Worm (Caenorhabditis elegans): ENCODE data around the gene sfrp-1.

The sfrp-1 gene

DNA sequence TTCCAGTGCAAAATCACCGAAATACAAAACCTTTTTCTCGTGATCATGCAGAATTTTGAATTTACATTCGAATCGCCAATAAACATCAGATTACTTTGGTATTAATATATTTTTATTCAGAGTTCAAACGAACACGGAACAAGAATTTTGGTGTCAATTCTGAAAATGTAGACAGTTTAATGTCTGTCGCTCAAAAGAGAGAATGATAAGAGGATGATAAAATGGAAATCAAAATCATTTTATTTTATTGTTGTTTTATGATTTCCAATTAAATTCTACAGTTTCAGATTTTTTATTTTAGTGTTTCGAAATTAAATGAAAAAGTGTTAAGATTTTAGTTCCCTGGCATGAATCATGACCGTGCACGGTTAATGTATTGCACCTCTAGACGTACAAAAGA is 30.1 kb upstream of the sfrp-1 start:
- TF ChIP-seq fos-1 (tag; optimal IDR thresholded peaks at IDR 0.05) = peak; percentile 52
- TF ChIP-seq lin-39 (tag; optimal IDR thresholded peaks at IDR 0.05) = no peak
- TF ChIP-seq F13H6.1 (tag; optimal IDR thresholded peaks at IDR 0.05) = no peak
- TF ChIP-seq nhr-77 (tag; optimal IDR thresholded peaks at IDR 0.05) = no peak

DNA sequence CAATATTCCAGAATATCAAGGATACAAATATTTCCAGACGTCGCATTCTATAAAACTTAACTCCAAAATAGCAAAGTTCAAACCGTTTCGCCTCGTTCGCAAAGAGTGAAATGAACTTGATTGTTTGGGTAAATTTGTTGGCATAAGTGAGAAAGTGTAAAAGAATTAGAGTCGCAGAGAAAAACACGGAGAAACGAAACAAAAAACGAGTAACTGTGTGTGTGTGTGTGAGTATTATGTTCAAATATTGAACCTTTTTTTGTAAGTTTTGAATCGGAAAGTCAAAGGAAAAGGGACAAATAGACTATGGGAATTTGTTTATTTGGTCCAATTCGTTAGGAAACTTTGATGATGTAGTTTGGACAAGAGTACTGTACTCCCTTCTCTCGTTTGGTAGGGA is 29.3 kb upstream of the sfrp-1 start, which contains the start of gene acp-7:
TSS of gene acp-7 (minus strand) at position 101 of the 400 bp plus-strand sequence.
- no peak for TF ChIP-seq snpc-4 (tag; optimal IDR thresholded peaks at IDR 0.05)
- no peak for TF ChIP-seq ceh-16 (tag; optimal IDR thresholded peaks at IDR 0.05)
- TF ChIP-seq peb-1 (tag; optimal IDR thresholded peaks at IDR 0.05) = no peak
- no peak for TF ChIP-seq ztf-4 (tag; optimal IDR thresholded peaks at IDR 0.05)
- no peak for TF ChIP-seq nhr-6 (tag; optimal IDR thresholded peaks at IDR 0.05)
- no peak for TF ChIP-seq nhr-25 (tag; optimal IDR thresholded peaks at IDR 0.05)
- TF ChIP-seq alr-1 (tag; optimal IDR thresholded peaks at IDR 0.05) = no peak
- no peak for TF ChIP-seq nhr-12 (tag; optimal IDR thresholded peaks at IDR 0.05)
- no peak for TF ChIP-seq skn-1 (tag; optimal IDR thresholded peaks at IDR 0.05)

DNA sequence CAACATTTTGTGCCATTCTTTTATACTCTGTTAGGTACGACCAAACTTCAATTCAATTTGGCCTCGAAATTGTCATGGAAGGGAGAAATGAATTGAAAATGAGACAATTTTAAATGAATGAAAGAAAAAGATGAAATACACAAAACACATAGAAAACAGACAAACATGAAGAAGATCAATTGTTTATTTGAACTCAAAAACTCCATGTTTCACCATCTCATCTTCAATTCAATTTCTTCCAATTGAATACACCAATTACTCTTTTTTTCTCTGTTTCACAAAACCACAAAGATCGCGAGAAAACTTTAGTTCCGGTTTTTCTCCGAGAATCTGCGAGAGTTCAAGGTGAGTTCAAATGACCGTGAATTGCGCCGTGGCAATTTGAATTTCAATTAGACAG is 25.0 kb upstream of the sfrp-1 start:
- TF ChIP-seq nhr-237 (tag; optimal IDR thresholded peaks at IDR 0.05) (no peak), unc-39 (tag; optimal IDR thresholded peaks at IDR 0.05) (no peak), nhr-11 (tag; optimal IDR thresholded peaks at IDR 0.05) (no peak), sma-9 (GFP tag; optimal IDR thresholded peaks at IDR 0.05) (peak; percentile 29), sma-9 (tag; optimal IDR thresholded peaks at IDR 0.05) (no peak), ztf-4 (tag; optimal IDR thresholded peaks at IDR 0.05) (no peak), nhr-25 (tag; optimal IDR thresholded peaks at IDR 0.05) (peak; percentile 58), unc-55 (GFP tag; optimal IDR thresholded peaks at IDR 0.05) (peak; percentile 57)

DNA sequence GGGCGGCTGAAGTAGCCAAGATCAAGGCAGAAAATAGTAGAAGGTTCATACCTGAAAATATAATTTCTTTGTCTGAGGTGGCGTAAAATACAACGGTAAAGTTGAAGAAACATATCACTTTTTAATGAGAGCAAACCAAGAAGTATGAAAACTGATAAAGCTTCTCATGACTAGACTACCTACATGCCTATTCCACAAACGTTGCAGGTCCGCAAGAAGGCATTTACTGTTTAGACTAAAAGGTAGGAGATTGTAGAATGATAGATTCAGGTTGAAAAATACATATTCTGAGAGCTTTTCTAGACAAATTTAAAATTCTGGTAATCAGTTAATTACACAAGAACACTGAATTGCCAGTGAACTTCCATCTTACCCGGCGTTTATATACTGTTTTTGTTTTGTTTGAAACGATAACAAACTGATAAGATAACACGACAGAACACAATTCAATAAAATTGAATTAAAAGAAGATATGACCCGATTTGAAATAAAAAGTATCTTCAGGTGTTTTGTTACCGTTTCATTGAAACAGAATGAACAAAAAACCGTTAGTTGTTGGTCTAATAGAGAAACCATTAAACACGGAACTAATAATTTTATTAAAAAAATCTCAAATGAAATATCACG is 24.0 kb upstream of the sfrp-1 start, which contains the start of gene acp-6:
TSS of gene acp-6 (minus strand) at position 51 of the 627 bp plus-strand sequence.
- no peak for TF ChIP-seq Y55F3AM.14 (GFP tag; optimal IDR thresholded peaks at IDR 0.05)
- TF ChIP-seq nhr-21 (tag; optimal IDR thresholded peaks at IDR 0.05) = no peak
- TF ChIP-seq lin-39 (tag; optimal IDR thresholded peaks at IDR 0.05) = no peak
- TF ChIP-seq nhr-6 (tag; optimal IDR thresholded peaks at IDR 0.05) = no peak
- no peak for TF ChIP-seq peb-1 (tag; optimal IDR thresholded peaks at IDR 0.05)
- no peak for TF ChIP-seq sma-9 (GFP tag; optimal IDR thresholded peaks at IDR 0.05)
- TF ChIP-seq sma-9 (tag; optimal IDR thresholded peaks at IDR 0.05) = no peak
- no peak for TF ChIP-seq unc-55 (GFP tag; optimal IDR thresholded peaks at IDR 0.05)
- TF ChIP-seq lin-11 (tag; optimal IDR thresholded peaks at IDR 0.05) = no peak
- TF ChIP-seq nhr-12 (tag; optimal IDR thresholded peaks at IDR 0.05) = no peak
- TF ChIP-seq skn-1 (tag; optimal IDR thresholded peaks at IDR 0.05) = no peak
- TF ChIP-seq ceh-82 (tag; optimal IDR thresholded peaks at IDR 0.05) = no peak
- no peak for TF ChIP-seq ZK546.5 (tag; optimal IDR thresholded peaks at IDR 0.05)
- no peak for TF ChIP-seq unc-62 (GFP tag; optimal IDR thresholded peaks at IDR 0.05)
- TF ChIP-seq snpc-4 (tag; optimal IDR thresholded peaks at IDR 0.05) = no peak
- TF ChIP-seq nhr-237 (tag; optimal IDR thresholded peaks at IDR 0.05) = no peak
- TF ChIP-seq lin-13 (GFP tag; optimal IDR thresholded peaks at IDR 0.05) = no peak

DNA sequence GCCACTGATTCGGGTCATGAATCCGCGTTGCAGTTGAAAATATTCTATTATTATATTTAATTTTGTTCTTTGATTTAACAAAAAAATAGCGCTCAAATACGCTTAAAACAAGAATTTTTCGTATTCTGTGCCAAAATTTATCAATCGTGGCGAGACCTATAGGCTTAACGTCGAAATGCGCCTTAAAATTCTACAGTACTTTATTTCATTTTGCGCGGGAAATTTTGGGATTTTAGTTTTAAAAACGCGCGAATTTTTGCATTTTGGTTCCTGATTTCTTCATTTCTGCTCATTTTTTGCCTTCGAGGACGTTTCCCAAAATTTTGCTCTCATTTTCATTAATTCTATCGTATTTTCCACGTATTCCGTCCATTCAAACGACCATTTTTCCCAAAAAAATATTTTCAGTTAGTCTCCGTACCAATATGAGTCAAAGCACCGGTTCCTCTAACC is 19.0 kb upstream of the sfrp-1 start, which contains the start of gene puf-11:
TSS of gene puf-11 (plus strand) at position 403 of the 453 bp plus-strand sequence.
- TF ChIP-seq nhr-77 (tag; optimal IDR thresholded peaks at IDR 0.05) (no peak), nhr-21 (tag; optimal IDR thresholded peaks at IDR 0.05) (no peak), nhr-25 (tag; optimal IDR thresholded peaks at IDR 0.05) (no peak), nhr-237 (tag; optimal IDR thresholded peaks at IDR 0.05) (no peak), ztf-1 (GFP tag; conservative IDR thresholded peaks at IDR 0.05) (no peak)

DNA sequence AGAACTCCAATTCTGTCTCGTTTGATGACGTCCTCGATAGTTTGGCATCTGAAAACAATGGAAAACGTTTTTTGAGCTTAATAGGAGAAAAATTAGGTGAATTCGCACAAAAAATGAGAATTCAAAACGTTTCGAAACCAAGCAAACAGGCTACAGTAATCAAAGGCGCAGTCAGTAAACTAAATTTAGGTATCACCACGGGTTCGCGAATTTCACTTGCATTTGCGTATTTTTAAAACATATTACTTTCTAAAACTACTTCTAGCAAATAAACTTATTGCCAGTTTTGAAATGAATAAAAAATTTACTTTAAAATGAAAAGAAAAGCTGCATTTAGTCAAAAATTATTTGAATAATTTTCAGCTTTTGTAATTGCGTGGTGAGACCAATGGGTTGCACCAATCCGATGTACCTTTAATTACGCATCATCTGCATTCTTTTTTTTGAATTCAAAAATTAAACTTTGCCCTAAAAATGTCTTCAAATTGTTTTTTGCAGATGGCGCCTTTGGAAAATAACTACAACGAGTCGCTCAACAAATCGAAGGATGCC is 16.9 kb upstream of the sfrp-1 start, which contains the start of the genes Y73B6BL.23 and htp-2:
TSS of gene Y73B6BL.23 (minus strand) at position 51 of the 552 bp plus-strand sequence.
TSS of gene htp-2 (plus strand) at position 492 of the 552 bp plus-strand sequence.
- TF ChIP-seq sem-4 (tag; optimal IDR thresholded peaks at IDR 0.05) = no peak

DNA sequence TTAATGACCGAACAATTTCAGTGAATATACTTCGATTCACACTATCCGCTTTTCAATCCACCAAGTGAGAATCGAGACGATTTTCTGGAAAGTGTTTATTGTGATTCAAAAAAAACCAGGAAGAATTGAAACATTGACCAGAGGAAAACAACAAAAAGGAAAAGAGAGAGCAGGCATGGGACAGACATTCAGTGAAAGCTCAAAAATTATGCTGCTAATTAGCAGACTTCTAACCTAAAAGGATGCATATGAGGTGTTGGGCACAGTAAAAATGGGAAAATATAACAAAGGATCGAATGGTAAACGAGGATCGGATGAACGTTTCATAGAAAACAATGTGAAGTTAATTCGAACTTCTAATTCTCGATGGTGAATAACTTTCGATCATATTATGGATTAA is 15.4 kb upstream of the sfrp-1 start:
- no peak for TF ChIP-seq skn-1 (tag; optimal IDR thresholded peaks at IDR 0.05)
- TF ChIP-seq unc-55 (GFP tag; optimal IDR thresholded peaks at IDR 0.05) = no peak
